Fruit fly (Drosophila melanogaster) whole organism, embryonic: Measurements from ENCODE around the gene sll.

Experiments
- ATbp ChIP-seq: fragments of 200-800 bp; sonication (Bioruptor generic); optimal IDR thresholded peaks from 2 replicates; lab custom pipeline; 2017; ENCODE audit warnings: missing biosample characterization, mild to moderate bottlenecking, missing genetic modification characterization, missing genetic modification reagents
- CG11456 ChIP-seq: fragments of 200-800 bp; sonication (Bioruptor generic); IDR thresholded peaks from 3 replicates; pipeline ENCODE4 v1.3.6; 2022; ENCODE audit warnings: missing biosample characterization, missing genetic modification characterization
- CG11504 ChIP-seq: fragments of 200-800 bp; sonication (Bioruptor generic); optimal IDR thresholded peaks from 3 replicates; lab custom pipeline; 2019; ENCODE audit warnings: missing biosample characterization, mild to moderate bottlenecking, missing genetic modification characterization, moderate library complexity
- CG12236 ChIP-seq: fragments of 200-800 bp; sonication (Bioruptor generic); optimal IDR thresholded peaks from 2 replicates; lab custom pipeline; 2016; ENCODE audit warnings: missing biosample characterization, missing genetic modification characterization
- CG15269 ChIP-seq: fragments of 200-800 bp; sonication (Bioruptor generic); optimal IDR thresholded peaks from 2 replicates; lab custom pipeline; 2018; ENCODE audit warnings: missing biosample characterization, mild to moderate bottlenecking, missing genetic modification characterization, moderate library complexity
- CG15601 ChIP-seq: fragments of 200-800 bp; sonication (Bioruptor generic); optimal IDR thresholded peaks from 3 replicates; lab custom pipeline; 2019; ENCODE audit warnings: missing biosample characterization, mild to moderate bottlenecking, missing genetic modification characterization, moderate library complexity
- CG17912 ChIP-seq: fragments of 200-800 bp; sonication (Bioruptor generic); optimal IDR thresholded peaks from 2 replicates; lab custom pipeline; 2018; ENCODE audit warnings: missing biosample characterization, mild to moderate bottlenecking, missing genetic modification characterization
- CG18011 ChIP-seq: fragments of 200-800 bp; sonication (Bioruptor generic); optimal IDR thresholded peaks from 2 replicates; lab custom pipeline; 2017; ENCODE audit warnings: missing biosample characterization, missing genetic modification characterization, mild to moderate bottlenecking, moderate library complexity, missing genotype
- CG18262 ChIP-seq: fragments of 200-800 bp; optimal IDR thresholded peaks from 3 replicates; lab custom pipeline; 2019; ENCODE audit warnings: missing biosample characterization, mild to moderate bottlenecking, missing genetic modification characterization, moderate library complexity
- CG2712 ChIP-seq: fragments of 200-800 bp; optimal IDR thresholded peaks from 3 replicates; lab custom pipeline; 2019; ENCODE audit warnings: missing biosample characterization, mild to moderate bottlenecking, missing genetic modification characterization, moderate library complexity
- CG30431 ChIP-seq: fragments of 200-800 bp; sonication (Bioruptor generic); optimal IDR thresholded peaks from 2 replicates; lab custom pipeline; 2017; ENCODE audit warnings: missing biosample characterization, missing genetic modification characterization
- CG31365 ChIP-seq: fragments of 200-800 bp; sonication (Bioruptor generic); optimal IDR thresholded peaks from 2 replicates; lab custom pipeline; 2018; ENCODE audit warnings: missing biosample characterization, mild to moderate bottlenecking, missing genetic modification characterization
- CG6813 ChIP-seq: fragments of 200-800 bp; sonication (Bioruptor generic); optimal IDR thresholded peaks from 2 replicates; lab custom pipeline; 2017; ENCODE audit warnings: missing biosample characterization, missing genetic modification characterization, mild to moderate bottlenecking, moderate library complexity, missing genetic modification reagents
- CG9932 ChIP-seq: fragments of 200-800 bp; sonication (Bioruptor generic); IDR thresholded peaks from 2 replicates; pipeline ENCODE4 v1.3.6; 2022; ENCODE audit warnings: missing biosample characterization, missing genetic modification characterization
- Dbx ChIP-seq: fragments of 200-800 bp; sonication (Bioruptor generic); IDR thresholded peaks from 3 replicates; pipeline ENCODE4 v1.3.6; 2022; ENCODE audit warnings: missing biosample characterization, missing genetic modification characterization
- Doc2 ChIP-seq: fragments of 200-800 bp; sonication (Bioruptor generic); IDR thresholded peaks from 2 replicates; pipeline ENCODE4 v1.3.6; 2022; ENCODE audit warnings: missing biosample characterization, missing genetic modification characterization
- Doc3 ChIP-seq: fragments of 200-800 bp; sonication (Bioruptor generic); IDR thresholded peaks from 3 replicates; pipeline ENCODE4 v1.3.6; 2022; ENCODE audit warnings: missing biosample characterization, missing genetic modification characterization; ENCODE audit not compliant: partially characterized antibody
- Eip74EF ChIP-seq, 2 experiments: fragments of 200-800 bp in 1 of 2; fragments of >200 bp in 1 of 2; sonication (Bioruptor generic) in 1 of 2; optimal IDR thresholded peaks; 2 replicates each; lab custom pipeline; 2017 to 2019; ENCODE audit warnings: missing biosample characterization in 2 of 2, missing genetic modification characterization in 2 of 2, mild to moderate bottlenecking in 1 of 2, moderate library complexity in 1 of 2
- Fer1 ChIP-seq: fragments of 200-800 bp; sonication (Bioruptor generic); optimal IDR thresholded peaks from 2 replicates; lab custom pipeline; 2017; ENCODE audit warnings: missing biosample characterization, mild to moderate bottlenecking, missing genetic modification characterization
- Med ChIP-seq: fragments of 200-800 bp; sonication (Bioruptor generic); peaks from one replicate; lab custom pipeline; 2016; ENCODE audit warnings: missing biosample characterization, missing genetic modification characterization, mild to moderate bottlenecking, inconsistent platforms, moderate library complexity
- Myb ChIP-seq: fragments of 200-800 bp; sonication (Bioruptor generic); optimal IDR thresholded peaks from 2 replicates; lab custom pipeline; 2016; ENCODE audit warnings: missing biosample characterization, missing genetic modification characterization
- NFAT ChIP-seq: fragments of 200-800 bp; sonication (Bioruptor generic); IDR thresholded peaks from 2 replicates; pipeline ENCODE4 v1.3.6; 2022; ENCODE audit warnings: missing biosample characterization, missing genetic modification characterization
- Nf-YC ChIP-seq: fragments of 200-800 bp; optimal IDR thresholded peaks from 3 replicates; lab custom pipeline; 2019; ENCODE audit warnings: missing biosample characterization, mild to moderate bottlenecking, missing genetic modification characterization, moderate library complexity
- NfI ChIP-seq: fragments of 200-800 bp; sonication (Bioruptor generic); optimal IDR thresholded peaks from 3 replicates; lab custom pipeline; 2018; ENCODE audit warnings: missing biosample characterization, mild to moderate bottlenecking, missing genetic modification characterization, moderate library complexity
- Pdp1 ChIP-seq, 2 experiments: fragments of 200-800 bp; sonication (Bioruptor generic); optimal IDR thresholded peaks; 3 replicates each; lab custom pipeline; 2016; ENCODE audit warnings: missing biosample characterization in 2 of 2, missing genetic modification characterization in 2 of 2, mild to moderate bottlenecking in 1 of 2, moderate library complexity in 1 of 2
- Ptx1 ChIP-seq: fragments of 200-800 bp; sonication (Bioruptor generic); IDR thresholded peaks from 2 replicates; pipeline ENCODE4 v1.3.6; 2022; ENCODE audit warnings: missing biosample characterization, missing genetic modification characterization
- Trl ChIP-seq, 3 experiments: fragments of >200 bp in 2 of 3; fragments of 200-800 bp in 1 of 3; sonication (Bioruptor generic) in 1 of 3; optimal IDR thresholded peaks; 2 replicates in 1 of 3; 3 replicates in 2 of 3; lab custom pipeline; 2016 to 2017; ENCODE audit warnings: missing biosample characterization in 1 of 3, missing genetic modification characterization in 1 of 3
- amos ChIP-seq: fragments of 200-800 bp; sonication (Bioruptor generic); IDR thresholded peaks from 2 replicates; pipeline ENCODE4 v1.3.6; 2022; ENCODE audit warnings: missing biosample characterization, missing genetic modification characterization; ENCODE audit not compliant: partially characterized antibody
- chinmo ChIP-seq: fragments of 200-800 bp; sonication (Bioruptor generic); IDR thresholded peaks from 4 replicates; pipeline ENCODE4 v1.3.6; 2022; ENCODE audit warnings: missing biosample characterization, missing genetic modification characterization; ENCODE audit not compliant: partially characterized antibody
- gcm ChIP-seq: fragments of 200-800 bp; sonication (Bioruptor generic); optimal IDR thresholded peaks from 2 replicates; lab custom pipeline; 2019; ENCODE audit warnings: missing biosample characterization, mild to moderate bottlenecking, missing genetic modification characterization, moderate library complexity
- gsb-n ChIP-seq: fragments of 200-800 bp; sonication (Bioruptor generic); optimal IDR thresholded peaks from 3 replicates; lab custom pipeline; 2018; ENCODE audit warnings: missing biosample characterization, mild to moderate bottlenecking, missing genetic modification characterization
- ham ChIP-seq: fragments of 200-800 bp; sonication (Bioruptor generic); IDR thresholded peaks from 2 replicates; pipeline ENCODE4 v1.3.6; 2022; ENCODE audit warnings: missing biosample characterization, missing genetic modification characterization
- kah ChIP-seq: fragments of 200-800 bp; sonication (Bioruptor generic); optimal IDR thresholded peaks from 2 replicates; lab custom pipeline; 2018; ENCODE audit warnings: missing biosample characterization, mild to moderate bottlenecking, missing genetic modification characterization
- kay ChIP-seq: fragments of 200-800 bp; sonication (Bioruptor generic); optimal IDR thresholded peaks from 2 replicates; lab custom pipeline; 2016; ENCODE audit warnings: missing biosample characterization, missing genetic modification characterization
- knrl ChIP-seq: fragments of 200-800 bp; sonication (Bioruptor generic); IDR thresholded peaks from 3 replicates; pipeline ENCODE4 v1.3.6; 2022; ENCODE audit warnings: missing biosample characterization, missing genetic modification characterization; ENCODE audit not compliant: partially characterized antibody
- lab ChIP-seq: fragments of 200-800 bp; sonication (Bioruptor generic); optimal IDR thresholded peaks from 3 replicates; lab custom pipeline; 2017; ENCODE audit warnings: missing biosample characterization, missing genetic modification characterization, mild to moderate bottlenecking, moderate library complexity, missing genetic modification reagents
- lilli ChIP-seq: fragments of 200-800 bp; sonication (Bioruptor generic); optimal IDR thresholded peaks from 3 replicates; lab custom pipeline; 2016; ENCODE audit warnings: missing biosample characterization, missing genetic modification characterization
- mam ChIP-seq: fragments of 200-800 bp; sonication (Bioruptor generic); optimal IDR thresholded peaks from 3 replicates; lab custom pipeline; 2016; ENCODE audit warnings: missing biosample characterization, missing genetic modification characterization
- pfk ChIP-seq: fragments of 200-800 bp; sonication (Bioruptor generic); optimal IDR thresholded peaks from 2 replicates; lab custom pipeline; 2018; ENCODE audit warnings: missing biosample characterization, mild to moderate bottlenecking, missing genetic modification characterization, moderate library complexity
- pum ChIP-seq: fragments of 200-800 bp; sonication (Bioruptor generic); optimal IDR thresholded peaks from 2 replicates; lab custom pipeline; 2016; ENCODE audit warnings: missing biosample characterization, missing genetic modification characterization
- sens ChIP-seq: fragments of 200-800 bp; sonication (Bioruptor generic); peaks from one replicate; lab custom pipeline; 2016; ENCODE audit warnings: missing biosample characterization, missing genetic modification characterization
- seq ChIP-seq: fragments of 200-800 bp; sonication (Bioruptor generic); IDR thresholded peaks from 2 replicates; pipeline ENCODE4 v1.3.6; 2022; ENCODE audit warnings: missing biosample characterization, missing genetic modification characterization
- sna ChIP-seq: fragments of 200-800 bp; sonication (Bioruptor generic); IDR thresholded peaks from 2 replicates; pipeline ENCODE4 v1.3.6; 2022; ENCODE audit warnings: missing biosample characterization, missing genetic modification characterization; ENCODE audit not compliant: partially characterized antibody
- so ChIP-seq: fragments of 200-800 bp; sonication (Bioruptor generic); IDR thresholded peaks from 3 replicates; pipeline ENCODE4 v1.3.6; 2022; ENCODE audit warnings: missing biosample characterization, missing genetic modification characterization
- unc-4 ChIP-seq: fragments of 200-800 bp; sonication (Bioruptor generic); IDR thresholded peaks from 2 replicates; pipeline ENCODE4 v1.3.6; 2022; ENCODE audit warnings: missing biosample characterization, missing genetic modification characterization; ENCODE audit not compliant: partially characterized antibody
- zen ChIP-seq: fragments of 200-800 bp; sonication (Bioruptor generic); optimal IDR thresholded peaks from 3 replicates; lab custom pipeline; 2018; ENCODE audit warnings: missing biosample characterization, mild to moderate bottlenecking, missing genetic modification characterization, moderate library complexity

Gene sll

DNA sequence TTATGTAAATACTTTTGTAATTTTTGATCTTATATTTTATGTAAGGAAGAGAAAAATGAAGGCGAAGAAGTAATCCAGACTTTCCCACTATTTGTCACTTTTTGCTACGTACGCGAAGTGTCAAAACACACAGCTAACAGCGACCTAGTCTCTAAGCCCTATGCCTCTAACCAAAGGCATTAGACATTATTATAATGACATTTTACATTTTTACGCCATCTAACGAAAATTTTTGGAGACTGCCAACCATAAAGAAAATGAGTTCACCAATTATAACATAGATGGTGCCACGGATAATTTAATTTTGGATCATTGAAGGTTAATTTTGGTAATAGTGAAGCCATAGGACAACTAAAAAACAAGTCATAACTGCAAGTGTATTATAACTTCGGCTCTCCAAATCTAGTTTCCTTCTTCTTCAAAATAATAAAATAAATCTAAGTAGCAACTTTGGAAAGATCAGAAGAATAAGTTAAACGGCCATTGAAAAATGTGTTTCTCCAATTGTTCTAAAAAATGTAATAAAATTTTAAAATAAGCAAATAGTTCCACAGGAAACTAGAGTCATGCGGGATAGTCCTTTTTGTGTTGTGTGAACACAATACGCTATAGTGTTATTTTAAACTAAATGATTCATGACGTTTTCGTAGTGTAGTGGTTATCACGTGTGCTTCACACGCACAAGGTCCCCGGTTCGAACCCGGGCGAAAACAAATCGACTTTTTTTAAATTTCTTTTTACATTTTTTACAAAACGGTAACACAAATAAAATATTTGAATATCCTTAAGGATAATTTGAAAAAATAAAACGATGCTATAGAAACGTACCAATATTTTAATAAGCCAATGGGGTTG is 11.4 kb downstream of the sll start (continued):
- peak; percentile 20; the same call in 1 of the 3 replicates for TF ChIP-seq knrl (GFP tag; lab: Robert Waterston, UW)
- peak; percentile 44 for TF ChIP-seq CG31365 (tag; lab: Kevin White, UChicago)
- TF ChIP-seq Dbx, result peak; percentile 68
- TF ChIP-seq NFAT (GFP tag; lab: Robert Waterston, UW), result peak; percentile 49; the same call in 1 of the 2 replicates
- peak; percentile 13 for TF ChIP-seq CG17912 (GFP tag; lab: Kevin White, UChicago)
- TF ChIP-seq kay (GFP tag; lab: Kevin White, UChicago), result peak; percentile 28
- peak; percentile 13 for TF ChIP-seq NfI
- TF ChIP-seq Pdp1 (GFP tag; optimal IDR thresholded peaks at IDR 0.05; lab: Kevin White, UChicago), result peak; percentile 25 to 27
- no peak for TF ChIP-seq CG12236
- peak; percentile 33; the same call in 1 of the 2 replicates for TF ChIP-seq Ptx1 (GFP tag; lab: Robert Waterston, UW)
- TF ChIP-seq Eip74EF (GFP tag; optimal IDR thresholded peaks at IDR 0.05; lab: Kevin White, UChicago), result no peak
- TF ChIP-seq unc-4 (GFP tag; lab: Robert Waterston, UW), result peak; percentile 47; the same call in 1 of the 2 replicates
- TF ChIP-seq chinmo (GFP tag; lab: Robert Waterston, UW), result peak; percentile 58; the same call in 1 of the 4 replicates
- peak; percentile 81 for TF ChIP-seq sens (GFP tag; lab: Kevin White, UChicago)
- TF ChIP-seq CG18262, result peak; percentile 15
- no peak for TF ChIP-seq pfk (GFP tag; lab: Kevin White, UChicago)
- TF ChIP-seq CG30431 (GFP tag; lab: Kevin White, UChicago), result no peak
- peak; percentile 9 for TF ChIP-seq ATbp
- TF ChIP-seq Trl (optimal IDR thresholded peaks at IDR 0.05; lab: Kevin White, UChicago), result no peak
- no peak for TF ChIP-seq Trl (GFP tag; optimal IDR thresholded peaks at IDR 0.05; lab: Kevin White, UChicago)
- peak; percentile 53 for TF ChIP-seq CG9932 (GFP tag; lab: Robert Waterston, UW)
- no peak for TF ChIP-seq CG6813 (GFP tag; lab: Kevin White, UChicago)
- no peak for TF ChIP-seq Nf-YC (tag; lab: Kevin White, UChicago)
- peak; percentile 50 for TF ChIP-seq Fer1 (GFP tag; lab: Kevin White, UChicago)
- peak; percentile 80 for TF ChIP-seq CG11456 (GFP tag; lab: Robert Waterston, UW)
- no peak for TF ChIP-seq sna (GFP tag; lab: Robert Waterston, UW)
- no peak for TF ChIP-seq kah (GFP tag; lab: Kevin White, UChicago)
- TF ChIP-seq lab (GFP tag; lab: Kevin White, UChicago), result peak; percentile 23
- peak; percentile 23 for TF ChIP-seq gsb-n (tag; lab: Kevin White, UChicago)
- TF ChIP-seq CG18011 (GFP tag; lab: Kevin White, UChicago), result no peak
- peak; percentile 40 for TF ChIP-seq lilli (GFP tag; lab: Kevin White, UChicago)
- TF ChIP-seq CG2712 (tag; lab: Kevin White, UChicago), result peak; percentile 12
- peak; percentile 21 for TF ChIP-seq CG15269 (tag; lab: Kevin White, UChicago)
- no peak for TF ChIP-seq pum (GFP tag; lab: Kevin White, UChicago)
- TF ChIP-seq CG11504 (tag; lab: Kevin White, UChicago), result peak; percentile 4
- TF ChIP-seq Doc2 (GFP tag; lab: Robert Waterston, UW), result no peak
- peak; percentile 50 for TF ChIP-seq amos (GFP tag; lab: Robert Waterston, UW)
- peak; percentile 3 for TF ChIP-seq Myb (GFP tag; lab: Kevin White, UChicago)
- TF ChIP-seq Med (GFP tag; lab: Kevin White, UChicago), result peak; percentile 85
- 0 out of 3 replicates have a peak, but pooled peaks have one; percentile 21 for TF ChIP-seq Doc3 (GFP tag; lab: Robert Waterston, UW)
- peak; percentile 10 for TF ChIP-seq mam
- TF ChIP-seq so (GFP tag; lab: Robert Waterston, UW), result peak; percentile 46; the same call in 2 of the 3 replicates
- peak; percentile 3 for TF ChIP-seq gcm (GFP tag; lab: Kevin White, UChicago)
- peak; percentile 43 for TF ChIP-seq zen (tag; lab: Kevin White, UChicago)
- no peak for TF ChIP-seq CG15601 (tag; lab: Kevin White, UChicago)
- TF ChIP-seq seq (GFP tag; lab: Robert Waterston, UW), result peak; percentile 11; the same call in 1 of the 2 replicates
- no peak for TF ChIP-seq ham (GFP tag; lab: Robert Waterston, UW)
